Worm (Caenorhabditis elegans) whole organism, L3 larva: Measurements from ENCODE around the gene rpap-2.

Experiments
- egl-27 ChIP-seq: sonication (generic microtip); optimal IDR thresholded peaks from 4 replicates; lab custom pipeline; 2017; ENCODE audit warnings: missing biosample characterization, missing genetic modification reagents, missing genetic modification characterization
- skn-1 ChIP-seq: fragments of 150-350 bp; optimal IDR thresholded peaks from 2 replicates; lab custom pipeline; 2014; ENCODE audit warnings: missing biosample characterization, missing genetic modification characterization

ce11 chrIII:8961993-8962392 is 5.8 kb upstream of the rpap-2 start, which contains the start of gene grl-25:
- TF ChIP-seq egl-27 (tag; lab: Kevin White, UChicago) (no peak), skn-1 (tag; lab: Kevin White, UChicago) (no peak)
